Worm (Caenorhabditis elegans): Measurements from ENCODE around the gene F36F12.2.

F36F12.2 gene

ce11 chrV:2135323-2135722, 40.2 kb upstream of the F36F12.2 start (continued):
- TF ChIP-seq mep-1 (tag; optimal IDR thresholded peaks at IDR 0.05) (peak; percentile 36), Y48G9A.11 (GFP tag; IDR thresholded peaks at IDR 0.05) (no peak), lin-13 (GFP tag; optimal IDR thresholded peaks at IDR 0.05) (no peak), snpc-1.2 (GFP tag; IDR thresholded peaks at IDR 0.05) (no peak), attf-4 (tag; optimal IDR thresholded peaks at IDR 0.05) (no peak), nhr-10 (tag; optimal IDR thresholded peaks at IDR 0.05) (no peak), daf-8 (GFP tag; IDR thresholded peaks at IDR 0.05) (no peak), lin-15B (tag; optimal IDR thresholded peaks at IDR 0.05) (no peak), nhr-11 (tag; optimal IDR thresholded peaks at IDR 0.05) (peak; percentile 69), dpl-1 (GFP tag; optimal IDR thresholded peaks at IDR 0.05) (peak; percentile 18), ama-1 (optimal IDR thresholded peaks at IDR 0.05) (no peak), spr-3 (GFP tag; optimal IDR thresholded peaks at IDR 0.05) (no peak), set-16 (GFP tag; IDR thresholded peaks at IDR 0.05) (0 out of 2 replicates have a peak, but pooled peaks have one; percentile 27), unc-62 (GFP tag; optimal IDR thresholded peaks at IDR 0.05 in 1 of 2) (no peak), unc-62 (tag; optimal IDR thresholded peaks at IDR 0.05) (no peak), F44E2.7 (GFP tag; IDR thresholded peaks at IDR 0.05) (no peak), rbr-2 (tag; optimal IDR thresholded peaks at IDR 0.05) (no peak), tra-1 (GFP tag; IDR thresholded peaks at IDR 0.05) (no peak), gei-8 (GFP tag; optimal IDR thresholded peaks at IDR 0.05) (no peak), dve-1 (tag; optimal IDR thresholded peaks at IDR 0.05; ENCODE audit: insufficient read depth) (peak; percentile 4), hmg-1.1 (GFP tag; IDR thresholded peaks at IDR 0.05) (peak; percentile 34; the same call in 1 of the 2 replicates), ZK546.5 (tag; optimal IDR thresholded peaks at IDR 0.05) (no peak), spr-1 (tag; optimal IDR thresholded peaks at IDR 0.05) (no peak), nhr-111 (GFP tag; optimal IDR thresholded peaks at IDR 0.05) (no peak), pqm-1 (tag; optimal IDR thresholded peaks at IDR 0.05) (no peak), F10B5.3 (tag; optimal IDR thresholded peaks at IDR 0.05) (no peak), ces-1 (GFP tag; optimal IDR thresholded peaks at IDR 0.05) (no peak), R02D3.7 (tag; optimal IDR thresholded peaks at IDR 0.05) (no peak), ceh-20 (GFP tag; IDR thresholded peaks at IDR 0.05) (no peak), madf-9 (GFP tag; conservative IDR thresholded peaks at IDR 0.05) (no peak), lir-3 (tag; optimal IDR thresholded peaks at IDR 0.05) (no peak), nhr-48 (tag; optimal IDR thresholded peaks at IDR 0.05) (no peak), aly-2 (tag; optimal IDR thresholded peaks at IDR 0.05) (no peak), dmd-6 (GFP tag; IDR thresholded peaks at IDR 0.05) (peak; percentile 52), nhr-42 (GFP tag; IDR thresholded peaks at IDR 0.05) (no peak), F26F4.8 (GFP tag; conservative IDR thresholded peaks at IDR 0.05) (no peak), nhr-25 (tag; optimal IDR thresholded peaks at IDR 0.05; ENCODE audit: borderline replicate concordance, insufficient read depth) (no peak), fos-1 (tag; optimal IDR thresholded peaks at IDR 0.05) (no peak), ztf-7 (tag; optimal IDR thresholded peaks at IDR 0.05) (no peak), hlh-11 (tag; optimal IDR thresholded peaks at IDR 0.05) (peak; percentile 61), lsy-2 (tag; optimal IDR thresholded peaks at IDR 0.05) (peak in 1 of 2 experiments; percentile 13), skn-1 (tag; optimal IDR thresholded peaks at IDR 0.05) (no peak), lin-39 (tag; optimal IDR thresholded peaks at IDR 0.05) (no peak)

DNA sequence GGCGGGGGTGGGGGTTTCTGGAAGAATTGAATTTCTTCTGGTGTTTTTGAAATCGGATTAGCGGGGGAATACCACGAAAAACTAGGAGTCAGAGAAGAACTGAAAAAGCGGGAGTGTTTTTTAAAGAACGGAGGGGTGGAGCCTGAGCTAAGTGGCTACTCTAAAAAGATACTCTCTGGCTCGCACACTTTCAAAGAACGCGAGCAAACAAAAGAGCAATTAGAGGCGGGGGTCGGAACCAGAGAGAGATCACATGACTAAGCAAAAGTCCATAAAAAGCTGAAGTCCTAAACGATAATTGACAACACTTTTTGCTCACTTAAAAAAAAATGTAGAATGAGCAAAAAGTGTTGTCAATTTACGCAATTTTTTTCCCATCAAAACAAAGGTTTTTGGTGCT, 39.2 kb upstream of the F36F12.2 start:
- no peak for TF ChIP-seq R02D3.7 (tag; optimal IDR thresholded peaks at IDR 0.05)
- no peak for TF ChIP-seq F10B5.3 (tag; optimal IDR thresholded peaks at IDR 0.05)
- no peak for TF ChIP-seq ces-1 (GFP tag; optimal IDR thresholded peaks at IDR 0.05)
- TF ChIP-seq Y5F2A.4 (GFP tag; optimal IDR thresholded peaks at IDR 0.05), result no peak
- no peak for TF ChIP-seq F49E8.2 (tag; optimal IDR thresholded peaks at IDR 0.05; ENCODE audit: borderline replicate concordance)
- TF ChIP-seq mdt-29 (GFP tag; IDR thresholded peaks at IDR 0.05), result no peak
- peak; percentile 7 for TF ChIP-seq mep-1 (tag; optimal IDR thresholded peaks at IDR 0.05)
- no peak for TF ChIP-seq gei-8 (GFP tag; optimal IDR thresholded peaks at IDR 0.05)
- TF ChIP-seq hlh-30 (tag; optimal IDR thresholded peaks at IDR 0.05; ENCODE audit: insufficient read depth), result peak; percentile 62
- no peak for TF ChIP-seq nhr-42 (GFP tag; IDR thresholded peaks at IDR 0.05)
- TF ChIP-seq ztf-11 (tag; optimal IDR thresholded peaks at IDR 0.05), result no peak
- no peak for TF ChIP-seq arid-1 (GFP tag; conservative IDR thresholded peaks at IDR 0.05)
- no peak for TF ChIP-seq pqm-1 (tag; optimal IDR thresholded peaks at IDR 0.05)
- peak; percentile 78 for TF ChIP-seq aha-1 (tag)
- no peak for TF ChIP-seq lir-3 (tag; optimal IDR thresholded peaks at IDR 0.05)
- no peak for TF ChIP-seq nhr-76 (tag; optimal IDR thresholded peaks at IDR 0.05)
- TF ChIP-seq lin-15B (tag; optimal IDR thresholded peaks at IDR 0.05), result no peak
- TF ChIP-seq unc-62 (GFP tag; optimal IDR thresholded peaks at IDR 0.05 in 1 of 2), result peak in 1 of 2 experiments; percentile 14
- no peak for TF ChIP-seq unc-62 (tag; optimal IDR thresholded peaks at IDR 0.05)
- TF ChIP-seq Y48G9A.11 (GFP tag; IDR thresholded peaks at IDR 0.05), result 0 out of 2 replicates have a peak, but pooled peaks have one; percentile 39
- TF ChIP-seq nhr-10 (tag; optimal IDR thresholded peaks at IDR 0.05), result no peak
- TF ChIP-seq ama-1 (optimal IDR thresholded peaks at IDR 0.05), result no peak
- 0 out of 2 replicates have a peak, but pooled peaks have one; percentile 47 for TF ChIP-seq lim-7 (GFP tag; IDR thresholded peaks at IDR 0.05)
